Worm (Caenorhabditis elegans) whole organism, L1 larva: ENCODE results near the gene sru-1.

ENCODE experiments used
- C16A3.4 ChIP-seq: fragments of 150-350 bp; optimal IDR thresholded peaks from 2 replicates; lab custom pipeline; 2014; ENCODE audit warnings: missing biosample characterization, missing genetic modification characterization
- aha-1 ChIP-seq: fragments of 150-350 bp; optimal IDR thresholded peaks from 2 replicates; lab custom pipeline; 2014; ENCODE audit warnings: missing biosample characterization, missing genetic modification characterization
- aly-2 ChIP-seq: fragments of 150-350 bp; optimal IDR thresholded peaks from 2 replicates; lab custom pipeline; 2014; ENCODE audit warnings: missing biosample characterization, missing genetic modification characterization
- blmp-1 ChIP-seq: fragments of 150-350 bp; optimal IDR thresholded peaks from 2 replicates; lab custom pipeline; 2014; ENCODE audit warnings: missing biosample characterization, missing genetic modification characterization
- ceh-8 ChIP-seq: fragments of 200-800 bp; sonication (Bioruptor generic); optimal IDR thresholded peaks from 2 replicates; lab custom pipeline; 2018; ENCODE audit warnings: mild to moderate bottlenecking, missing genetic modification characterization, moderate library complexity, missing compliant biosample characterization
- ceh-88 ChIP-seq: fragments of 200-800 bp; sonication (Bioruptor generic); IDR thresholded peaks from 2 replicates; pipeline ENCODE4 v1.3.6; 2022; ENCODE audit warnings: missing genetic modification characterization, missing compliant biosample characterization
- dpl-1 ChIP-seq, 3 experiments: fragments of 150-350 bp in 2 of 3; sonication (generic microtip) in 1 of 3; optimal IDR thresholded peaks; 2 replicates each; lab custom pipeline; 2014 to 2017; ENCODE audit warnings: missing biosample characterization in 3 of 3, missing genetic modification characterization in 3 of 3, missing genetic modification reagents in 3 of 3
- efl-1 ChIP-seq, 4 experiments: fragments of 150-350 bp; optimal IDR thresholded peaks in 3 of 4; peaks in 1 of 4; 1 replicate in 1 of 4; 2 replicates in 3 of 4; lab custom pipeline; 2014; ENCODE audit warnings: missing biosample characterization in 2 of 4, missing genetic modification characterization in 2 of 4, missing genetic modification reagents in 2 of 4
- efl-3 ChIP-seq: fragments of 200-800 bp; sonication (Bioruptor generic); optimal IDR thresholded peaks from 2 replicates; lab custom pipeline; 2018; ENCODE audit warnings: mild to moderate bottlenecking, missing genetic modification characterization, missing compliant biosample characterization
- egl-13 ChIP-seq: sonication (generic microtip); optimal IDR thresholded peaks from 2 replicates; lab custom pipeline; 2016; ENCODE audit warnings: missing genotype, missing genetic modification reagents, missing genetic modification characterization, missing compliant biosample characterization
- egl-27 ChIP-seq, 2 experiments: fragments of 150-350 bp in 1 of 2; sonication (generic microtip); optimal IDR thresholded peaks; 3 replicates each; lab custom pipeline; 2017 to 2018; ENCODE audit warnings: missing biosample characterization in 2 of 2, missing genetic modification characterization in 2 of 2, missing genetic modification reagents in 2 of 2
- elt-2 ChIP-seq: sonication (generic microtip); optimal IDR thresholded peaks from 2 replicates; lab custom pipeline; 2016; ENCODE audit warnings: missing genetic modification characterization, mild to moderate bottlenecking, inconsistent platforms, missing compliant biosample characterization, missing genetic modification reagents
- fkh-10 ChIP-seq: sonication (generic microtip); optimal IDR thresholded peaks from 2 replicates; lab custom pipeline; 2017; ENCODE audit warnings: missing biosample characterization, missing genetic modification reagents, missing genetic modification characterization
- fkh-4 ChIP-seq: sonication (generic microtip); optimal IDR thresholded peaks from 2 replicates; lab custom pipeline; 2016; ENCODE audit warnings: missing compliant biosample characterization, missing genetic modification characterization, borderline replicate concordance
- fos-1 ChIP-seq: fragments of 150-350 bp; optimal IDR thresholded peaks from 2 replicates; lab custom pipeline; 2014; ENCODE audit warnings: missing biosample characterization, missing genetic modification characterization
- grh-1 ChIP-seq: fragments of 200-800 bp; sonication (Bioruptor generic); IDR thresholded peaks from 2 replicates; pipeline ENCODE4 v1.3.6; 2022; ENCODE audit warnings: missing genetic modification reagents, missing genetic modification characterization, missing compliant biosample characterization
- irx-1 ChIP-seq: sonication (generic microtip); optimal IDR thresholded peaks from 2 replicates; lab custom pipeline; 2016; ENCODE audit warnings: missing genetic modification characterization, missing compliant biosample characterization
- isw-1 ChIP-seq: fragments of 200-800 bp; sonication (Bioruptor generic); IDR thresholded peaks from 2 replicates; pipeline ENCODE4 v1.3.6; 2022; ENCODE audit warnings: missing genetic modification characterization, missing compliant biosample characterization
- jun-1 ChIP-seq: fragments of 150-350 bp; optimal IDR thresholded peaks from 2 replicates; lab custom pipeline; 2014; ENCODE audit warnings: missing biosample characterization, missing genetic modification reagents, missing genetic modification characterization
- lin-13 ChIP-seq: fragments of 150-350 bp; optimal IDR thresholded peaks from 2 replicates; lab custom pipeline; 2014; ENCODE audit warnings: missing biosample characterization, missing genetic modification reagents, missing genetic modification characterization
- lin-14 ChIP-seq: fragments of 200-800 bp; sonication (Bioruptor generic); optimal IDR thresholded peaks from 2 replicates; lab custom pipeline; 2018; ENCODE audit warnings: mild to moderate bottlenecking, missing genetic modification characterization, moderate library complexity, missing compliant biosample characterization
- lin-15B ChIP-seq: fragments of 150-350 bp; sonication (generic microtip); optimal IDR thresholded peaks from 3 replicates; lab custom pipeline; 2014; ENCODE audit warnings: missing biosample characterization, missing genetic modification characterization
- lir-3 ChIP-seq: sonication (generic microtip); optimal IDR thresholded peaks from 2 replicates; lab custom pipeline; 2016; ENCODE audit warnings: mild to moderate bottlenecking, missing genetic modification characterization, moderate library complexity, missing compliant biosample characterization; ENCODE audit not compliant: poor library complexity
- lsy-2 ChIP-seq, 2 experiments: fragments of 150-350 bp; optimal IDR thresholded peaks; 2 replicates each; lab custom pipeline; 2014; ENCODE audit warnings: missing biosample characterization in 2 of 2, missing genetic modification characterization in 2 of 2
- mab-9 ChIP-seq: fragments of 200-800 bp; sonication (Bioruptor generic); IDR thresholded peaks from 2 replicates; pipeline ENCODE4 v1.3.6; 2022; ENCODE audit warnings: missing genetic modification reagents, missing genetic modification characterization, missing compliant biosample characterization
- mdl-1 ChIP-seq, 2 experiments: fragments of 150-350 bp; optimal IDR thresholded peaks; 2 replicates each; lab custom pipeline; 2014 to 2017; ENCODE audit warnings: missing biosample characterization in 2 of 2, missing genetic modification characterization in 2 of 2, inconsistent platforms in 1 of 2
- mef-2 ChIP-seq: fragments of 150-350 bp; optimal IDR thresholded peaks from 2 replicates; lab custom pipeline; 2014; ENCODE audit warnings: missing biosample characterization, missing genetic modification characterization
- mep-1 ChIP-seq: fragments of 150-350 bp; optimal IDR thresholded peaks from 2 replicates; lab custom pipeline; 2014; ENCODE audit warnings: missing biosample characterization, missing genetic modification characterization
- nhr-12 ChIP-seq: sonication (generic microtip); optimal IDR thresholded peaks from 2 replicates; lab custom pipeline; 2017; ENCODE audit warnings: missing biosample characterization, missing genetic modification characterization
- nhr-20 ChIP-seq: sonication (generic microtip); optimal IDR thresholded peaks from 2 replicates; lab custom pipeline; 2016; ENCODE audit warnings: mild to moderate bottlenecking, missing genetic modification characterization, missing compliant biosample characterization
- nhr-28 ChIP-seq: fragments of 150-350 bp; optimal IDR thresholded peaks from 2 replicates; lab custom pipeline; 2014; ENCODE audit warnings: missing biosample characterization, missing genetic modification characterization
- nhr-76 ChIP-seq: sonication (generic microtip); optimal IDR thresholded peaks from 2 replicates; lab custom pipeline; 2017; ENCODE audit warnings: missing biosample characterization, missing genetic modification characterization
- nhr-77 ChIP-seq: fragments of 150-350 bp; optimal IDR thresholded peaks from 2 replicates; lab custom pipeline; 2014; ENCODE audit warnings: missing biosample characterization, missing genetic modification characterization
- nhr-84 ChIP-seq: sonication (generic microtip); optimal IDR thresholded peaks from 2 replicates; lab custom pipeline; 2017; ENCODE audit warnings: missing biosample characterization, missing genetic modification characterization
- nhr-90 ChIP-seq: sonication (generic microtip); optimal IDR thresholded peaks from 2 replicates; lab custom pipeline; 2016; ENCODE audit warnings: mild to moderate bottlenecking, missing genetic modification characterization, missing compliant biosample characterization; ENCODE audit not compliant: poor library complexity
- pag-3 ChIP-seq: sonication (generic microtip); optimal IDR thresholded peaks from 2 replicates; lab custom pipeline; 2017; ENCODE audit warnings: missing genetic modification characterization, mild to moderate bottlenecking, missing compliant biosample characterization, antibody characterized with exemption, borderline replicate concordance; ENCODE audit not compliant: insufficient read depth
- rnt-1 ChIP-seq: sonication (generic microtip); optimal IDR thresholded peaks from 2 replicates; lab custom pipeline; 2016; ENCODE audit warnings: mild to moderate bottlenecking, missing genetic modification characterization, moderate library complexity, missing compliant biosample characterization
- snpc-4 ChIP-seq: fragments of 150-350 bp; optimal IDR thresholded peaks from 2 replicates; lab custom pipeline; 2014; ENCODE audit warnings: missing biosample characterization, missing genetic modification characterization
- snu-23 ChIP-seq: sonication (generic microtip); optimal IDR thresholded peaks from 2 replicates; lab custom pipeline; 2016; ENCODE audit warnings: missing genetic modification characterization, missing compliant biosample characterization
- sox-4 ChIP-seq: sonication (generic microtip); optimal IDR thresholded peaks from 2 replicates; lab custom pipeline; 2016; ENCODE audit warnings: missing genetic modification characterization, missing compliant biosample characterization
- sptf-1 ChIP-seq: fragments of 150-350 bp; optimal IDR thresholded peaks from 2 replicates; lab custom pipeline; 2014; ENCODE audit warnings: missing biosample characterization, missing genetic modification characterization
- swsn-7 ChIP-seq: sonication (generic microtip); optimal IDR thresholded peaks from 2 replicates; lab custom pipeline; 2016; ENCODE audit warnings: missing genetic modification characterization, missing compliant biosample characterization
- tlp-1 ChIP-seq: fragments of 150-350 bp; optimal IDR thresholded peaks from 2 replicates; lab custom pipeline; 2014; ENCODE audit warnings: missing biosample characterization, missing genetic modification characterization
- unc-30 ChIP-seq: sonication (generic microtip); optimal IDR thresholded peaks from 2 replicates; lab custom pipeline; 2017; ENCODE audit warnings: missing biosample characterization, missing genetic modification characterization
- unc-86 ChIP-seq: sonication (generic microtip); optimal IDR thresholded peaks from 2 replicates; lab custom pipeline; 2016; ENCODE audit warnings: missing genetic modification characterization, missing compliant biosample characterization
- unc-98 ChIP-seq: fragments of 200-800 bp; sonication (Bioruptor generic); IDR thresholded peaks from 2 replicates; pipeline ENCODE4 v1.3.6; 2022; ENCODE audit warnings: missing genetic modification characterization, missing compliant biosample characterization
- vab-15 ChIP-seq: sonication (generic microtip); optimal IDR thresholded peaks from 2 replicates; lab custom pipeline; 2017; ENCODE audit warnings: missing genotype, mild to moderate bottlenecking, missing genetic modification characterization, missing compliant biosample characterization
- zag-1 ChIP-seq: fragments of 150-350 bp; optimal IDR thresholded peaks from 2 replicates; lab custom pipeline; 2014; ENCODE audit warnings: missing biosample characterization, missing genetic modification characterization
- zip-4 ChIP-seq: fragments of 200-800 bp; sonication (Bioruptor generic); optimal IDR thresholded peaks from 2 replicates; lab custom pipeline; 2018; ENCODE audit warnings: mild to moderate bottlenecking, missing genetic modification characterization, moderate library complexity, missing compliant biosample characterization
- ztf-4 ChIP-seq: fragments of 150-350 bp; optimal IDR thresholded peaks from 2 replicates; lab custom pipeline; 2014; ENCODE audit warnings: missing biosample characterization, missing genetic modification characterization

Gene sru-1

ce11 chrIV:9510439-9510838, 22.0 kb downstream of the sru-1 start, which contains the start of gene C33A12.4 (continued):
- TF ChIP-seq tlp-1 (no peak), mep-1 (peak; percentile 14), lir-3 (tag; lab: Kevin White, UChicago) (no peak)

ce11 chrIV:9511221-9511638, 22.8 kb downstream of the sru-1 start:
- TF ChIP-seq nhr-84 (no peak), dpl-1 (GFP tag; optimal IDR thresholded peaks at IDR 0.05; lab: Kevin White, UChicago) (peak; percentile 33 to 54 (median 48)), nhr-12 (tag; lab: Kevin White, UChicago) (no peak), unc-30 (tag; lab: Kevin White, UChicago) (no peak), zip-4 (peak; percentile 63), fkh-10 (GFP tag; lab: Kevin White, UChicago) (peak; percentile 29), lin-13 (GFP tag; lab: Kevin White, UChicago) (peak; percentile 70), mef-2 (tag; lab: Kevin White, UChicago) (peak; percentile 48), mab-9 (peak; percentile 80), isw-1 (peak; percentile 49), ceh-88 (GFP tag; lab: Robert Waterston, UW) (no peak; the same call in 1 of the 2 replicates), tlp-1 (no peak), unc-86 (tag; lab: Kevin White, UChicago) (peak; percentile 82), egl-27 (tag; optimal IDR thresholded peaks at IDR 0.05; lab: Kevin White, UChicago) (peak in 1 of 2 experiments; percentile 2), C16A3.4 (tag; lab: Kevin White, UChicago) (peak; percentile 65), irx-1 (tag; lab: Kevin White, UChicago) (peak; percentile 85), nhr-77 (tag; lab: Kevin White, UChicago) (no peak), snu-23 (GFP tag; lab: Kevin White, UChicago) (peak; percentile 92), lin-15B (tag; lab: Kevin White, UChicago) (peak; percentile 45), efl-3 (peak; percentile 36), fos-1 (tag; lab: Kevin White, UChicago) (peak; percentile 63), lin-14 (GFP tag; lab: Kevin White, UChicago) (peak; percentile 89), nhr-20 (peak; percentile 89), sptf-1 (tag; lab: Kevin White, UChicago) (no peak), pag-3 (tag; lab: Kevin White, UChicago) (no peak), unc-98 (no peak), efl-1 (optimal IDR thresholded peaks at IDR 0.05; lab: Kevin White, UChicago) (peak; percentile 73 to 78), efl-1 (GFP tag; optimal IDR thresholded peaks at IDR 0.05 in 1 of 2; lab: Kevin White, UChicago) (peak; percentile 61 to 97), nhr-76 (tag; lab: Kevin White, UChicago) (no peak), zag-1 (tag; lab: Kevin White, UChicago) (no peak), snpc-4 (tag; lab: Kevin White, UChicago) (peak; percentile 99), fkh-4 (peak; percentile 13), mep-1 (peak; percentile 74), aha-1 (tag; lab: Kevin White, UChicago) (no peak), nhr-90 (tag; lab: Kevin White, UChicago) (peak; percentile 89), swsn-7 (peak; percentile 93), aly-2 (tag; lab: Kevin White, UChicago) (peak; percentile 89), elt-2 (tag; lab: Kevin White, UChicago) (no peak), mdl-1 (tag; optimal IDR thresholded peaks at IDR 0.05; lab: Kevin White, UChicago) (peak in 1 of 2 experiments; percentile 76), blmp-1 (tag; lab: Kevin White, UChicago) (peak; percentile 56), egl-13 (tag; lab: Kevin White, UChicago) (peak; percentile 72), ztf-4 (tag; lab: Kevin White, UChicago) (peak; percentile 60), grh-1 (peak; percentile 81), vab-15 (no peak), jun-1 (tag; lab: Kevin White, UChicago) (peak; percentile 52), rnt-1 (tag; lab: Kevin White, UChicago) (peak; percentile 84), ceh-8 (peak; percentile 85), lsy-2 (tag; optimal IDR thresholded peaks at IDR 0.05; lab: Kevin White, UChicago) (peak; percentile 72 to 80), sox-4 (peak; percentile 63), nhr-28 (tag; lab: Kevin White, UChicago) (no peak)
